Worm (Caenorhabditis elegans): ENCODE measurements around the gene ida-1.

DNA sequence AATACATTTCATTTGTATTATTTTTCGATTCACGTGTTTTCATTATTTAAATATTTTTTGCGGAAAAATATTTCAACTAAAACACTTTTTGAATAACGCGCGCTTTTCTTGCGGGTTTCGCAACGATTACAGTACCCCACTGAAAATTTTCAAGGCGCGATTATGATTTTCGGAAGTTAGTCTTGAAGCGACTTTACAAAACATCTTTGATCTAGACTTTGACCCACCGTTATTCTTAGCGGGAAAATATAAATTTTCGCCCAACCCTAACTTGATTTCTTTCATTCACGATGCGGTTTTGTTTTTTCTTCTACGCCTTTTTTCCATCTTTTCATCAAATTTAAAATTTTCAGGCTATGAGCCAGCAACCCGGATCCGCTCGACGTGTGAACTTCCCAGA lies 27.5 kb upstream of the ida-1 start, which contains the start of gene egg-1:
- no peak for TF ChIP-seq ets-5 (GFP tag; IDR thresholded peaks at IDR 0.05)
- no peak for TF ChIP-seq dpl-1 (GFP tag; optimal IDR thresholded peaks at IDR 0.05)
- no peak for TF ChIP-seq sptf-1 (tag; optimal IDR thresholded peaks at IDR 0.05)
- no peak for TF ChIP-seq ceh-90 (tag; optimal IDR thresholded peaks at IDR 0.05)
- no peak for TF ChIP-seq mep-1 (tag; optimal IDR thresholded peaks at IDR 0.05)

Data from whole organism, L1 larva.